Fruit fly (Drosophila melanogaster) whole organism, embryonic: ENCODE results near the gene Fum1.

Experiments used
- Bdp1 ChIP-seq: fragments of 200-800 bp; sonication (Bioruptor generic); optimal IDR thresholded peaks from 3 replicates; lab custom pipeline; 2016; ENCODE audit warnings: missing biosample characterization, missing genetic modification characterization
- Bteb2 ChIP-seq: fragments of 200-800 bp; sonication (Bioruptor generic); optimal IDR thresholded peaks from 2 replicates; lab custom pipeline; 2016; ENCODE audit warnings: missing biosample characterization, missing genetic modification characterization
- CG10267 ChIP-seq: fragments of 200-800 bp; sonication (Bioruptor generic); optimal IDR thresholded peaks from 2 replicates; lab custom pipeline; 2018; ENCODE audit warnings: missing biosample characterization, mild to moderate bottlenecking, missing genetic modification characterization, moderate library complexity
- CG15011 ChIP-seq: fragments of 200-800 bp; sonication (Bioruptor generic); optimal IDR thresholded peaks from 3 replicates; lab custom pipeline; 2018; ENCODE audit warnings: missing biosample characterization, mild to moderate bottlenecking, missing genetic modification characterization
- CG15269 ChIP-seq: fragments of 200-800 bp; sonication (Bioruptor generic); optimal IDR thresholded peaks from 2 replicates; lab custom pipeline; 2018; ENCODE audit warnings: missing biosample characterization, mild to moderate bottlenecking, missing genetic modification characterization, moderate library complexity
- CG15601 ChIP-seq: fragments of 200-800 bp; sonication (Bioruptor generic); optimal IDR thresholded peaks from 3 replicates; lab custom pipeline; 2019; ENCODE audit warnings: missing biosample characterization, mild to moderate bottlenecking, missing genetic modification characterization, moderate library complexity
- CG18011 ChIP-seq: fragments of 200-800 bp; sonication (Bioruptor generic); optimal IDR thresholded peaks from 2 replicates; lab custom pipeline; 2017; ENCODE audit warnings: missing biosample characterization, missing genetic modification characterization, mild to moderate bottlenecking, moderate library complexity, missing genotype
- CG34376 ChIP-seq: fragments of 200-800 bp; sonication (Bioruptor generic); optimal IDR thresholded peaks from 2 replicates; lab custom pipeline; 2018; ENCODE audit warnings: missing biosample characterization, mild to moderate bottlenecking, missing genetic modification characterization
- CG3838 ChIP-seq: fragments of 200-800 bp; sonication (Bioruptor generic); optimal IDR thresholded peaks from 3 replicates; lab custom pipeline; 2016; ENCODE audit warnings: missing biosample characterization, missing genetic modification characterization
- CG3847 ChIP-seq: fragments of 200-800 bp; sonication (Bioruptor generic); IDR thresholded peaks from 2 replicates; pipeline ENCODE4 v1.3.6; 2022; ENCODE audit warnings: missing biosample characterization, missing genetic modification characterization
- CG42726 ChIP-seq: fragments of 200-800 bp; sonication (Bioruptor generic); IDR thresholded peaks from 2 replicates; pipeline ENCODE4 v1.3.6; 2022; ENCODE audit warnings: missing biosample characterization, missing genetic modification characterization; ENCODE audit not compliant: partially characterized antibody
- CG5180 ChIP-seq: fragments of 200-800 bp; sonication (Bioruptor generic); optimal IDR thresholded peaks from 3 replicates; lab custom pipeline; 2017; ENCODE audit warnings: missing biosample characterization, missing genetic modification characterization, mild to moderate bottlenecking, moderate library complexity, missing genetic modification reagents
- CG6175 ChIP-seq: fragments of 200-800 bp; sonication (Bioruptor generic); IDR thresholded peaks from 3 replicates; pipeline ENCODE4 v1.3.6; 2022; ENCODE audit warnings: missing biosample characterization, missing genetic modification characterization
- CG8359 ChIP-seq: fragments of 200-800 bp; sonication (Bioruptor generic); optimal IDR thresholded peaks from 2 replicates; lab custom pipeline; 2017; ENCODE audit warnings: missing biosample characterization, mild to moderate bottlenecking, missing genetic modification characterization, borderline replicate concordance
- CG9437 ChIP-seq: fragments of 200-800 bp; sonication (Bioruptor generic); optimal IDR thresholded peaks from 2 replicates; lab custom pipeline; 2018; ENCODE audit warnings: missing biosample characterization, mild to moderate bottlenecking, missing genetic modification characterization
- Dad ChIP-seq: fragments of 200-800 bp; sonication (Bioruptor generic); optimal IDR thresholded peaks from 3 replicates; lab custom pipeline; 2016; ENCODE audit warnings: missing biosample characterization, missing genetic modification characterization
- Dbx ChIP-seq: fragments of 200-800 bp; sonication (Bioruptor generic); IDR thresholded peaks from 3 replicates; pipeline ENCODE4 v1.3.6; 2022; ENCODE audit warnings: missing biosample characterization, missing genetic modification characterization
- E2f2 ChIP-seq: fragments of 200-800 bp; sonication (Bioruptor generic); IDR thresholded peaks from 2 replicates; pipeline ENCODE4 v1.3.6; 2022; ENCODE audit warnings: missing biosample characterization, missing genetic modification characterization
- HLH3B ChIP-seq: fragments of 200-800 bp; sonication (Bioruptor generic); IDR thresholded peaks from 2 replicates; pipeline ENCODE4 v1.3.6; 2022; ENCODE audit warnings: missing biosample characterization, missing genetic modification characterization
- Hey ChIP-seq: fragments of 200-800 bp; sonication (Bioruptor generic); optimal IDR thresholded peaks from 3 replicates; lab custom pipeline; 2018; ENCODE audit warnings: missing biosample characterization, mild to moderate bottlenecking, missing genetic modification characterization
- Med ChIP-seq: fragments of 200-800 bp; sonication (Bioruptor generic); peaks from one replicate; lab custom pipeline; 2016; ENCODE audit warnings: missing biosample characterization, missing genetic modification characterization, mild to moderate bottlenecking, inconsistent platforms, moderate library complexity
- Mes4 ChIP-seq: fragments of 200-800 bp; sonication (Bioruptor generic); optimal IDR thresholded peaks from 2 replicates; lab custom pipeline; 2016; ENCODE audit warnings: missing biosample characterization, missing genetic modification characterization
- NC2β ChIP-seq: fragments of 200-800 bp; sonication (Bioruptor generic); optimal IDR thresholded peaks from 2 replicates; lab custom pipeline; 2016; ENCODE audit warnings: missing biosample characterization, missing genetic modification characterization
- NK7.1 ChIP-seq: fragments of 200-800 bp; sonication (Bioruptor generic); optimal IDR thresholded peaks from 3 replicates; lab custom pipeline; 2016; ENCODE audit warnings: missing biosample characterization, missing genetic modification characterization
- Nf-YC ChIP-seq: fragments of 200-800 bp; optimal IDR thresholded peaks from 3 replicates; lab custom pipeline; 2019; ENCODE audit warnings: missing biosample characterization, mild to moderate bottlenecking, missing genetic modification characterization, moderate library complexity
- Oaz ChIP-seq: fragments of 200-800 bp; sonication (Bioruptor generic); IDR thresholded peaks from 2 replicates; pipeline ENCODE4 v1.3.6; 2022; ENCODE audit warnings: missing biosample characterization, missing genetic modification characterization
- Ptx1 ChIP-seq: fragments of 200-800 bp; sonication (Bioruptor generic); IDR thresholded peaks from 2 replicates; pipeline ENCODE4 v1.3.6; 2022; ENCODE audit warnings: missing biosample characterization, missing genetic modification characterization
- Rfx ChIP-seq: fragments of 200-800 bp; sonication (Bioruptor generic); IDR thresholded peaks from 2 replicates; pipeline ENCODE4 v1.3.6; 2022; ENCODE audit warnings: missing biosample characterization, missing genetic modification characterization
- Stat92E ChIP-seq, 3 experiments: fragments of >200 bp in 2 of 3; fragments of 200-800 bp in 1 of 3; sonication (Bioruptor generic) in 1 of 3; optimal IDR thresholded peaks; 2 replicates each; lab custom pipeline; 2017 to 2019; ENCODE audit warnings: missing biosample characterization in 3 of 3, missing genetic modification characterization in 3 of 3, mild to moderate bottlenecking in 1 of 3, moderate library complexity in 1 of 3
- Xbp1 ChIP-seq: fragments of 200-800 bp; sonication (Bioruptor generic); optimal IDR thresholded peaks from 3 replicates; lab custom pipeline; 2016; ENCODE audit warnings: missing biosample characterization, mild to moderate bottlenecking, missing genetic modification characterization
- bigmax ChIP-seq: fragments of 200-800 bp; sonication (Bioruptor generic); optimal IDR thresholded peaks from 2 replicates; lab custom pipeline; 2018; ENCODE audit warnings: missing biosample characterization, mild to moderate bottlenecking, missing genetic modification characterization
- caup ChIP-seq: fragments of 200-800 bp; sonication (Bioruptor generic); optimal IDR thresholded peaks from 3 replicates; lab custom pipeline; 2017; ENCODE audit warnings: missing biosample characterization, mild to moderate bottlenecking, missing genetic modification characterization, moderate library complexity; ENCODE audit not compliant: severe bottlenecking
- danr ChIP-seq: fragments of 200-800 bp; sonication (Bioruptor generic); IDR thresholded peaks from 2 replicates; pipeline ENCODE4 v1.3.6; 2022; ENCODE audit warnings: missing biosample characterization, missing genetic modification characterization
- dm ChIP-seq: fragments of 200-800 bp; sonication (Bioruptor generic); optimal IDR thresholded peaks from 3 replicates; lab custom pipeline; 2016; ENCODE audit warnings: missing biosample characterization, missing genetic modification characterization
- eyg ChIP-seq: fragments of 200-800 bp; sonication (Bioruptor generic); optimal IDR thresholded peaks from 3 replicates; lab custom pipeline; 2016; ENCODE audit warnings: missing biosample characterization, missing genetic modification characterization
- gfzf ChIP-seq: fragments of 200-800 bp; sonication (Bioruptor generic); optimal IDR thresholded peaks from 2 replicates; lab custom pipeline; 2016; ENCODE audit warnings: missing biosample characterization, mild to moderate bottlenecking, missing genetic modification characterization, moderate library complexity
- h ChIP-seq: fragments of >200 bp; optimal IDR thresholded peaks from 2 replicates; lab custom pipeline; 2017
- insv ChIP-seq, 2 experiments: fragments of 200-800 bp; sonication (Bioruptor generic); optimal IDR thresholded peaks; 3 replicates each; lab custom pipeline; 2016 to 2018; ENCODE audit warnings: missing biosample characterization in 2 of 2, missing genetic modification characterization in 2 of 2
- jumu ChIP-seq: fragments of 200-800 bp; sonication (Bioruptor generic); optimal IDR thresholded peaks from 3 replicates; lab custom pipeline; 2016; ENCODE audit warnings: missing biosample characterization, missing genetic modification characterization
- ken ChIP-seq: fragments of 200-800 bp; sonication (Bioruptor generic); IDR thresholded peaks from 3 replicates; pipeline ENCODE4 v1.3.6; 2022; ENCODE audit warnings: missing biosample characterization, missing genetic modification characterization
- lab ChIP-seq: fragments of 200-800 bp; sonication (Bioruptor generic); optimal IDR thresholded peaks from 3 replicates; lab custom pipeline; 2017; ENCODE audit warnings: missing biosample characterization, missing genetic modification characterization, mild to moderate bottlenecking, moderate library complexity, missing genetic modification reagents
- lola ChIP-seq, 3 experiments: fragments of >200 bp in 2 of 3; fragments of 200-800 bp in 1 of 3; sonication (Bioruptor generic) in 1 of 3; optimal IDR thresholded peaks; 2 replicates each; lab custom pipeline; 2017 to 2019; ENCODE audit warnings: missing biosample characterization in 3 of 3, missing genetic modification characterization in 3 of 3, mild to moderate bottlenecking in 1 of 3, moderate library complexity in 1 of 3
- luna ChIP-seq: fragments of 200-800 bp; sonication (Bioruptor generic); optimal IDR thresholded peaks from 2 replicates; lab custom pipeline; 2016; ENCODE audit warnings: missing biosample characterization, missing genetic modification characterization
- onecut ChIP-seq: fragments of 200-800 bp; sonication (Bioruptor generic); IDR thresholded peaks from 2 replicates; pipeline ENCODE4 v1.3.6; 2022; ENCODE audit warnings: missing biosample characterization, missing genetic modification characterization
- phol ChIP-seq: fragments of 200-800 bp; sonication (Bioruptor generic); optimal IDR thresholded peaks from 3 replicates; lab custom pipeline; 2018; ENCODE audit warnings: missing biosample characterization, mild to moderate bottlenecking, missing genetic modification characterization, moderate library complexity
- pzg ChIP-seq: fragments of 200-800 bp; sonication (Bioruptor generic); optimal IDR thresholded peaks from 3 replicates; lab custom pipeline; 2018; ENCODE audit warnings: missing biosample characterization, mild to moderate bottlenecking, missing genetic modification characterization, moderate library complexity
- slou ChIP-seq: fragments of 200-800 bp; sonication (Bioruptor generic); optimal IDR thresholded peaks from 3 replicates; lab custom pipeline; 2016; ENCODE audit warnings: missing biosample characterization, missing genetic modification characterization
- sob ChIP-seq: fragments of 200-800 bp; sonication (Bioruptor generic); IDR thresholded peaks from 2 replicates; pipeline ENCODE4 v1.3.6; 2022; ENCODE audit warnings: missing biosample characterization, missing genetic modification characterization
- ttk ChIP-seq: fragments of 200-800 bp; sonication (Bioruptor generic); IDR thresholded peaks from 2 replicates; pipeline ENCODE4 v2.1.2; 2022; ENCODE audit warnings: missing biosample characterization, missing genetic modification characterization
- zen ChIP-seq: fragments of 200-800 bp; sonication (Bioruptor generic); optimal IDR thresholded peaks from 3 replicates; lab custom pipeline; 2018; ENCODE audit warnings: missing biosample characterization, mild to moderate bottlenecking, missing genetic modification characterization, moderate library complexity

Gene Fum1

dm6 chrX:6642593-6643257 lies 35.5 kb upstream of the Fum1 start (continued):
- TF ChIP-seq CG3847: no peak
- TF ChIP-seq bigmax (GFP tag; lab: Kevin White, UChicago): no peak
- no peak for TF ChIP-seq luna (GFP tag; lab: Kevin White, UChicago)
- no peak for TF ChIP-seq Stat92E (GFP tag; optimal IDR thresholded peaks at IDR 0.05; lab: Kevin White, UChicago)
- TF ChIP-seq slou: no peak
- no peak for TF ChIP-seq ken
- TF ChIP-seq CG18011 (GFP tag; lab: Kevin White, UChicago): no peak
- TF ChIP-seq ttk (GFP tag; lab: Robert Waterston, UW): no peak
- 0 out of 2 replicates have a peak, but pooled peaks have one; percentile 7 for TF ChIP-seq Ptx1
- peak; percentile 4 for TF ChIP-seq CG8359 (GFP tag; lab: Kevin White, UChicago)
- no peak for TF ChIP-seq danr (GFP tag; lab: Robert Waterston, UW)
- no peak for TF ChIP-seq CG34376 (GFP tag; lab: Kevin White, UChicago)
- no peak for TF ChIP-seq Dad (GFP tag; lab: Kevin White, UChicago)
- TF ChIP-seq HLH3B (GFP tag; lab: Robert Waterston, UW): peak; percentile 41; the same call in 1 of the 2 replicates
- TF ChIP-seq lab: no peak
- TF ChIP-seq NC2β (GFP tag; lab: Kevin White, UChicago): no peak
- no peak for TF ChIP-seq CG15601
- no peak for TF ChIP-seq gfzf (GFP tag; lab: Kevin White, UChicago)
- no peak for TF ChIP-seq Mes4 (GFP tag; lab: Kevin White, UChicago)
- TF ChIP-seq CG3838 (GFP tag; lab: Kevin White, UChicago): no peak
- peak; percentile 49 for TF ChIP-seq phol (tag; lab: Kevin White, UChicago)
- peak; percentile 18; the same call in 1 of the 2 replicates for TF ChIP-seq sob
- TF ChIP-seq Bdp1 (GFP tag; lab: Kevin White, UChicago): no peak
- no peak for TF ChIP-seq h (lab: Kevin White, UChicago)
- TF ChIP-seq CG9437: no peak
- TF ChIP-seq pzg (GFP tag; lab: Kevin White, UChicago): no peak
- no peak for TF ChIP-seq Dbx (GFP tag; lab: Robert Waterston, UW)
- no peak for TF ChIP-seq E2f2 (GFP tag; lab: Robert Waterston, UW)
- no peak for TF ChIP-seq onecut (GFP tag; lab: Robert Waterston, UW)
- no peak for TF ChIP-seq Nf-YC (tag; lab: Kevin White, UChicago)
- TF ChIP-seq Xbp1 (GFP tag; lab: Kevin White, UChicago): no peak
- no peak for TF ChIP-seq CG15269 (tag; lab: Kevin White, UChicago)
- TF ChIP-seq Bteb2 (GFP tag; lab: Kevin White, UChicago): no peak
- no peak for TF ChIP-seq eyg (GFP tag; lab: Kevin White, UChicago)
- TF ChIP-seq zen (tag; lab: Kevin White, UChicago): no peak
- no peak for TF ChIP-seq Rfx (GFP tag; lab: Robert Waterston, UW)
- TF ChIP-seq lola (GFP tag; optimal IDR thresholded peaks at IDR 0.05; lab: Kevin White, UChicago): peak in 1 of 3 experiments; percentile 42
- peak; percentile 40 for TF ChIP-seq CG10267 (tag; lab: Kevin White, UChicago)
- no peak for TF ChIP-seq Oaz (GFP tag; lab: Robert Waterston, UW)
- no peak for TF ChIP-seq Hey
- no peak for TF ChIP-seq CG42726 (GFP tag; lab: Robert Waterston, UW)
- no peak for TF ChIP-seq CG6175 (GFP tag; lab: Robert Waterston, UW)
- TF ChIP-seq Med (GFP tag; lab: Kevin White, UChicago): peak; percentile 59
- TF ChIP-seq jumu (GFP tag; lab: Kevin White, UChicago): no peak
- TF ChIP-seq CG5180 (GFP tag; lab: Kevin White, UChicago): no peak
- TF ChIP-seq dm (GFP tag; lab: Kevin White, UChicago): no peak
- no peak for TF ChIP-seq insv (GFP tag; optimal IDR thresholded peaks at IDR 0.05; lab: Kevin White, UChicago)
- no peak for TF ChIP-seq NK7.1
- TF ChIP-seq caup: no peak
- no peak for TF ChIP-seq CG15011 (GFP tag; lab: Kevin White, UChicago)
